Fruit fly (Drosophila melanogaster): Measurements from ENCODE around the gene WDR79.

- TF ChIP-seq ttk (optimal IDR thresholded peaks at IDR 0.05) (no peak), insv (optimal IDR thresholded peaks at IDR 0.05) (no peak), psq (optimal IDR thresholded peaks at IDR 0.05) (no peak), Myc (optimal IDR thresholded peaks at IDR 0.05) (no peak), Sin3A (optimal IDR thresholded peaks at IDR 0.05) (no peak)
Observed at dm6 chr2L:6155041-6155440, 27.5 kb upstream of the WDR79 start, which contains the start of gene CG31639.
